Worm (Caenorhabditis elegans) whole organism, midembryonic: ENCODE data around the gene rga-4.

Source experiments
- T22C8.4 ChIP-seq: fragments of 200-800 bp; sonication (Bioruptor generic); IDR thresholded peaks from 2 replicates; pipeline ENCODE4 v1.3.6; 2022; ENCODE audit warnings: missing genetic modification characterization, missing compliant biosample characterization
- cog-1 ChIP-seq: sonication (generic microtip); optimal IDR thresholded peaks from 2 replicates; lab custom pipeline; 2016; ENCODE audit warnings: missing genetic modification characterization, missing compliant biosample characterization
- flt-1 ChIP-seq: fragments of 200-800 bp; sonication (Bioruptor generic); IDR thresholded peaks from 2 replicates; pipeline ENCODE4 v1.3.6; 2022; ENCODE audit warnings: missing genetic modification characterization, missing compliant biosample characterization
- klf-2 ChIP-seq: fragments of 200-800 bp; sonication (Bioruptor generic); conservative IDR thresholded peaks from 2 replicates; pipeline ENCODE4 v1.3.6; 2022; ENCODE audit warnings: missing genetic modification reagents, missing genetic modification characterization, missing compliant biosample characterization
- med-1 ChIP-seq: sonication (generic microtip); optimal IDR thresholded peaks from 2 replicates; lab custom pipeline; 2017; ENCODE audit warnings: missing genetic modification characterization, mild to moderate bottlenecking, missing compliant biosample characterization, antibody characterized with exemption, missing genetic modification reagents; ENCODE audit not compliant: insufficient read depth
- ref-1 ChIP-seq: fragments of 200-800 bp; sonication (Bioruptor generic); conservative IDR thresholded peaks from 2 replicates; pipeline ENCODE4 v1.3.6; 2022; ENCODE audit warnings: missing genetic modification reagents, missing genetic modification characterization, missing compliant biosample characterization
- tab-1 ChIP-seq: fragments of 200-800 bp; sonication (Bioruptor generic); IDR thresholded peaks from 2 replicates; pipeline ENCODE4 v1.3.6; 2022; ENCODE audit warnings: missing genetic modification characterization, missing compliant biosample characterization
- ztf-23 ChIP-seq: fragments of 200-800 bp; sonication (Bioruptor generic); IDR thresholded peaks from 2 replicates; pipeline ENCODE4 v1.3.6; 2022; ENCODE audit warnings: missing genetic modification reagents, missing genetic modification characterization, missing compliant biosample characterization
- ztf-29 ChIP-seq: fragments of 200-800 bp; sonication (Bioruptor generic); IDR thresholded peaks from 2 replicates; pipeline ENCODE4 v1.3.6; 2022; ENCODE audit warnings: missing genetic modification reagents, missing genetic modification characterization, missing compliant biosample characterization

The rga-4 gene

ce11 chrV:1392900-1393299, 9.8 kb upstream of the rga-4 start, which contains the start of gene Y75B7AR.1:
Y75B7AR.1 (minus strand) TSS chrV:1393000.
- TF ChIP-seq med-1 (GFP tag; lab: Kevin White, UChicago) (no peak), T22C8.4 (GFP tag; lab: Robert Waterston, UW) (no peak), cog-1 (tag; lab: Kevin White, UChicago) (no peak), ztf-29 (GFP tag; lab: Robert Waterston, UW) (no peak), ref-1 (GFP tag; lab: Robert Waterston, UW) (no peak), flt-1 (GFP tag; lab: Robert Waterston, UW) (no peak), ztf-23 (no peak), tab-1 (no peak), klf-2 (GFP tag; lab: Robert Waterston, UW) (no peak)

ce11 chrV:1390415-1390814, 7.4 kb upstream of the rga-4 start:
- TF ChIP-seq ref-1 (GFP tag; lab: Robert Waterston, UW): no peak
- TF ChIP-seq klf-2 (GFP tag; lab: Robert Waterston, UW): no peak
- TF ChIP-seq tab-1: no peak
- TF ChIP-seq ztf-23: no peak
- no peak for TF ChIP-seq cog-1 (tag; lab: Kevin White, UChicago)
- TF ChIP-seq T22C8.4 (GFP tag; lab: Robert Waterston, UW): no peak
- no peak for TF ChIP-seq med-1 (GFP tag; lab: Kevin White, UChicago)
- no peak for TF ChIP-seq ztf-29 (GFP tag; lab: Robert Waterston, UW)
- no peak for TF ChIP-seq flt-1 (GFP tag; lab: Robert Waterston, UW)

- TF ChIP-seq klf-2 (GFP tag; lab: Robert Waterston, UW) (no peak), T22C8.4 (GFP tag; lab: Robert Waterston, UW) (no peak), cog-1 (tag; lab: Kevin White, UChicago) (no peak), med-1 (GFP tag; lab: Kevin White, UChicago) (no peak), tab-1 (no peak)
These were observed 6.8 kb upstream of the rga-4 start for ce11 chrV:1389838-1390237.

ce11 chrV:1388247-1388646, 5.2 kb upstream of the rga-4 start:
- TF ChIP-seq tab-1: no peak
- no peak for TF ChIP-seq T22C8.4 (GFP tag; lab: Robert Waterston, UW)
- no peak for TF ChIP-seq ztf-29 (GFP tag; lab: Robert Waterston, UW)
- no peak for TF ChIP-seq ref-1 (GFP tag; lab: Robert Waterston, UW)

- no peak for TF ChIP-seq flt-1 (GFP tag; lab: Robert Waterston, UW)
- TF ChIP-seq cog-1 (tag; lab: Kevin White, UChicago): no peak
- TF ChIP-seq tab-1: no peak
- no peak for TF ChIP-seq ref-1 (GFP tag; lab: Robert Waterston, UW)
- TF ChIP-seq T22C8.4 (GFP tag; lab: Robert Waterston, UW): no peak
- TF ChIP-seq ztf-23: no peak
- no peak for TF ChIP-seq med-1 (GFP tag; lab: Kevin White, UChicago)
- TF ChIP-seq ztf-29 (GFP tag; lab: Robert Waterston, UW): no peak
- no peak for TF ChIP-seq klf-2 (GFP tag; lab: Robert Waterston, UW)
These were observed 5.0 kb downstream of the rga-4 start for ce11 chrV:1378010-1378409.

ce11 chrV:1375007-1375406, 8.0 kb downstream of the rga-4 start:
- TF ChIP-seq tab-1 (no peak), ztf-23 (no peak), ztf-29 (GFP tag; lab: Robert Waterston, UW) (no peak), flt-1 (GFP tag; lab: Robert Waterston, UW) (no peak), med-1 (GFP tag; lab: Kevin White, UChicago) (no peak), klf-2 (GFP tag; lab: Robert Waterston, UW) (no peak), cog-1 (tag; lab: Kevin White, UChicago) (no peak), T22C8.4 (GFP tag; lab: Robert Waterston, UW) (no peak), ref-1 (GFP tag; lab: Robert Waterston, UW) (no peak)

- TF ChIP-seq tab-1 (no peak), ref-1 (GFP tag; lab: Robert Waterston, UW) (no peak), med-1 (GFP tag; lab: Kevin White, UChicago) (no peak), flt-1 (GFP tag; lab: Robert Waterston, UW) (no peak), ztf-23 (no peak), ztf-29 (GFP tag; lab: Robert Waterston, UW) (no peak), klf-2 (GFP tag; lab: Robert Waterston, UW) (no peak), cog-1 (tag; lab: Kevin White, UChicago) (no peak), T22C8.4 (GFP tag; lab: Robert Waterston, UW) (no peak)
These were observed 12.1 kb downstream of the rga-4 start, which contains the start of gene snt-3 for ce11 chrV:1370914-1371313. snt-3 (minus strand) TSS chrV:1371014.

- TF ChIP-seq ztf-23 (no peak), ref-1 (GFP tag; lab: Robert Waterston, UW) (no peak), tab-1 (no peak), klf-2 (GFP tag; lab: Robert Waterston, UW) (no peak)
These were observed 14.9 kb downstream of the rga-4 start for ce11 chrV:1368138-1368537.

ce11 chrV:1366082-1366481, 17.0 kb downstream of the rga-4 start:
- TF ChIP-seq ztf-23: no peak
- TF ChIP-seq ref-1 (GFP tag; lab: Robert Waterston, UW): no peak
- TF ChIP-seq flt-1 (GFP tag; lab: Robert Waterston, UW): no peak
- no peak for TF ChIP-seq cog-1 (tag; lab: Kevin White, UChicago)
- no peak for TF ChIP-seq tab-1
- TF ChIP-seq ztf-29 (GFP tag; lab: Robert Waterston, UW): no peak
- no peak for TF ChIP-seq med-1 (GFP tag; lab: Kevin White, UChicago)
- TF ChIP-seq T22C8.4 (GFP tag; lab: Robert Waterston, UW): no peak
- no peak for TF ChIP-seq klf-2 (GFP tag; lab: Robert Waterston, UW)

- no peak for TF ChIP-seq ref-1 (GFP tag; lab: Robert Waterston, UW)
- no peak for TF ChIP-seq klf-2 (GFP tag; lab: Robert Waterston, UW)
- no peak for TF ChIP-seq T22C8.4 (GFP tag; lab: Robert Waterston, UW)
- TF ChIP-seq tab-1: no peak
- TF ChIP-seq ztf-29 (GFP tag; lab: Robert Waterston, UW): no peak
- no peak for TF ChIP-seq cog-1 (tag; lab: Kevin White, UChicago)
- TF ChIP-seq med-1 (GFP tag; lab: Kevin White, UChicago): no peak
- no peak for TF ChIP-seq flt-1 (GFP tag; lab: Robert Waterston, UW)
- no peak for TF ChIP-seq ztf-23
These were observed 18.7 kb downstream of the rga-4 start for ce11 chrV:1364346-1364745.
